Fruit fly (Drosophila melanogaster) whole organism, embryonic: ENCODE results near the gene jv.
A peak's percentile ranks its signal among the peaks of the same experiment; 100 is the strongest.

ENCODE experiments used
- Adf1 ChIP-seq: fragments of 200-800 bp; sonication (Bioruptor generic); IDR thresholded peaks from 2 replicates; pipeline ENCODE4 v1.3.6; 2022; ENCODE audit warnings: missing biosample characterization, missing genetic modification characterization
- CG10431 ChIP-seq: fragments of 200-800 bp; sonication (Bioruptor generic); optimal IDR thresholded peaks from 3 replicates; lab custom pipeline; 2018; ENCODE audit warnings: missing biosample characterization, mild to moderate bottlenecking, missing genetic modification characterization
- CG11696 ChIP-seq: fragments of 200-800 bp; sonication (Bioruptor generic); IDR thresholded peaks from 2 replicates; pipeline ENCODE4 v1.3.6; 2022; ENCODE audit warnings: missing biosample characterization, missing genetic modification characterization
- CG12942 ChIP-seq: fragments of 200-800 bp; sonication (Bioruptor generic); optimal IDR thresholded peaks from 3 replicates; lab custom pipeline; 2016; ENCODE audit warnings: missing biosample characterization, missing genetic modification characterization
- CG15479 ChIP-seq: fragments of 200-800 bp; sonication (Bioruptor generic); optimal IDR thresholded peaks from 3 replicates; lab custom pipeline; 2019; ENCODE audit warnings: missing biosample characterization, mild to moderate bottlenecking, missing genetic modification characterization, moderate library complexity
- CG1602 ChIP-seq: fragments of 200-800 bp; sonication (Bioruptor generic); optimal IDR thresholded peaks from 3 replicates; lab custom pipeline; 2016; ENCODE audit warnings: missing biosample characterization, missing genetic modification characterization
- CG17912 ChIP-seq: fragments of 200-800 bp; sonication (Bioruptor generic); optimal IDR thresholded peaks from 2 replicates; lab custom pipeline; 2018; ENCODE audit warnings: missing biosample characterization, mild to moderate bottlenecking, missing genetic modification characterization
- CG18262 ChIP-seq: fragments of 200-800 bp; optimal IDR thresholded peaks from 3 replicates; lab custom pipeline; 2019; ENCODE audit warnings: missing biosample characterization, mild to moderate bottlenecking, missing genetic modification characterization, moderate library complexity
- CG3163 ChIP-seq: fragments of 200-800 bp; sonication (Bioruptor generic); optimal IDR thresholded peaks from 3 replicates; lab custom pipeline; 2016; ENCODE audit warnings: missing biosample characterization, missing genetic modification characterization
- CG34422 ChIP-seq: fragments of 200-800 bp; sonication (Bioruptor generic); IDR thresholded peaks from 3 replicates; pipeline ENCODE4 v1.3.6; 2022; ENCODE audit warnings: missing biosample characterization, missing genetic modification characterization
- CG42726 ChIP-seq: fragments of 200-800 bp; sonication (Bioruptor generic); IDR thresholded peaks from 2 replicates; pipeline ENCODE4 v1.3.6; 2022; ENCODE audit warnings: missing biosample characterization, missing genetic modification characterization; ENCODE audit not compliant: partially characterized antibody
- CG4282 ChIP-seq: fragments of 200-800 bp; sonication (Bioruptor generic); optimal IDR thresholded peaks from 2 replicates; lab custom pipeline; 2016; ENCODE audit warnings: missing biosample characterization, missing genetic modification characterization
- CG4424 ChIP-seq: fragments of 200-800 bp; sonication (Bioruptor generic); optimal IDR thresholded peaks from 3 replicates; lab custom pipeline; 2016; ENCODE audit warnings: missing biosample characterization, missing genetic modification characterization
- CG6683 ChIP-seq: fragments of 200-800 bp; sonication (Bioruptor generic); optimal IDR thresholded peaks from 2 replicates; lab custom pipeline; 2017; ENCODE audit warnings: missing biosample characterization, mild to moderate bottlenecking, missing genetic modification characterization, missing genetic modification reagents
- CG8478 ChIP-seq: fragments of >200 bp; optimal IDR thresholded peaks from 2 replicates; lab custom pipeline; 2018
- CG8944 ChIP-seq: fragments of 200-800 bp; sonication (Bioruptor generic); optimal IDR thresholded peaks from 3 replicates; lab custom pipeline; 2016; ENCODE audit warnings: missing biosample characterization, missing genetic modification characterization
- CkIIα-i1 ChIP-seq: fragments of 200-800 bp; sonication (Bioruptor generic); IDR thresholded peaks from 2 replicates; pipeline ENCODE4 v1.3.6; 2022; ENCODE audit warnings: missing biosample characterization, missing genetic modification characterization
- CoRest ChIP-seq: fragments of 200-800 bp; sonication (Bioruptor generic); optimal IDR thresholded peaks from 3 replicates; lab custom pipeline; 2018; ENCODE audit warnings: missing biosample characterization, mild to moderate bottlenecking, missing genetic modification characterization, moderate library complexity
- E2f1 ChIP-seq: fragments of 200-800 bp; sonication (Bioruptor generic); IDR thresholded peaks from 2 replicates; pipeline ENCODE4 v1.3.6; 2022; ENCODE audit warnings: missing biosample characterization, missing genetic modification characterization
- Fer2 ChIP-seq: fragments of 200-800 bp; sonication (Bioruptor generic); optimal IDR thresholded peaks from 2 replicates; lab custom pipeline; 2018; ENCODE audit warnings: missing biosample characterization, mild to moderate bottlenecking, missing genetic modification characterization, moderate library complexity
- H15 ChIP-seq: fragments of 200-800 bp; sonication (Bioruptor generic); IDR thresholded peaks from 3 replicates; pipeline ENCODE4 v1.3.6; 2022; ENCODE audit warnings: missing biosample characterization, missing genetic modification characterization
- Mad ChIP-seq: fragments of 200-800 bp; sonication (Bioruptor generic); optimal IDR thresholded peaks from 2 replicates; lab custom pipeline; 2016; ENCODE audit warnings: missing biosample characterization, missing genetic modification characterization
- NFAT ChIP-seq: fragments of 200-800 bp; sonication (Bioruptor generic); IDR thresholded peaks from 2 replicates; pipeline ENCODE4 v1.3.6; 2022; ENCODE audit warnings: missing biosample characterization, missing genetic modification characterization
- Nf-YB ChIP-seq: fragments of 200-800 bp; sonication (Bioruptor generic); optimal IDR thresholded peaks from 3 replicates; lab custom pipeline; 2019; ENCODE audit warnings: missing biosample characterization, mild to moderate bottlenecking, missing genetic modification characterization, moderate library complexity
- Side ChIP-seq: fragments of 200-800 bp; sonication (Bioruptor generic); optimal IDR thresholded peaks from 2 replicates; lab custom pipeline; 2016; ENCODE audit warnings: missing biosample characterization, missing genetic modification characterization
- Xbp1 ChIP-seq: fragments of 200-800 bp; sonication (Bioruptor generic); optimal IDR thresholded peaks from 3 replicates; lab custom pipeline; 2016; ENCODE audit warnings: missing biosample characterization, mild to moderate bottlenecking, missing genetic modification characterization
- abd-A ChIP-seq: fragments of 200-800 bp; sonication (Bioruptor generic); optimal IDR thresholded peaks from 3 replicates; lab custom pipeline; 2019; ENCODE audit warnings: missing biosample characterization, mild to moderate bottlenecking, missing genetic modification characterization, moderate library complexity
- ash1 ChIP-seq: fragments of 200-800 bp; sonication (Bioruptor generic); optimal IDR thresholded peaks from 2 replicates; lab custom pipeline; 2018; ENCODE audit warnings: missing biosample characterization, mild to moderate bottlenecking, missing genetic modification characterization
- bbx ChIP-seq: fragments of 200-800 bp; sonication (Bioruptor generic); IDR thresholded peaks from 2 replicates; pipeline ENCODE4 v1.3.6; 2022; ENCODE audit warnings: missing biosample characterization, missing genetic modification characterization; ENCODE audit not compliant: partially characterized antibody
- chinmo ChIP-seq: fragments of 200-800 bp; sonication (Bioruptor generic); IDR thresholded peaks from 4 replicates; pipeline ENCODE4 v1.3.6; 2022; ENCODE audit warnings: missing biosample characterization, missing genetic modification characterization; ENCODE audit not compliant: partially characterized antibody
- dimm ChIP-seq: fragments of 200-800 bp; sonication (Bioruptor generic); IDR thresholded peaks from 2 replicates; pipeline ENCODE4 v1.3.6; 2022; ENCODE audit warnings: missing biosample characterization, missing genetic modification characterization
- en ChIP-seq: fragments of 200-800 bp; sonication (Bioruptor generic); optimal IDR thresholded peaks from 2 replicates; lab custom pipeline; 2016; ENCODE audit warnings: missing biosample characterization, missing genetic modification characterization
- gem ChIP-seq: fragments of 200-800 bp; sonication (Bioruptor generic); optimal IDR thresholded peaks from 2 replicates; lab custom pipeline; 2019; ENCODE audit warnings: missing biosample characterization, mild to moderate bottlenecking, missing genetic modification characterization, moderate library complexity
- gfzf ChIP-seq: fragments of 200-800 bp; sonication (Bioruptor generic); optimal IDR thresholded peaks from 2 replicates; lab custom pipeline; 2016; ENCODE audit warnings: missing biosample characterization, mild to moderate bottlenecking, missing genetic modification characterization, moderate library complexity
- gsb ChIP-seq: fragments of 200-800 bp; sonication (Bioruptor generic); IDR thresholded peaks from 2 replicates; pipeline ENCODE4 v1.3.6; 2022; ENCODE audit warnings: missing biosample characterization, missing genetic modification characterization
- inv ChIP-seq: fragments of 200-800 bp; sonication (Bioruptor generic); IDR thresholded peaks from 2 replicates; pipeline ENCODE4 v1.3.6; 2022; ENCODE audit warnings: missing biosample characterization, missing genetic modification characterization; ENCODE audit not compliant: partially characterized antibody
- lov ChIP-seq, 2 experiments: fragments of 200-800 bp in 1 of 2; fragments of >200 bp in 1 of 2; sonication (Bioruptor generic) in 1 of 2; IDR thresholded peaks in 1 of 2; optimal IDR thresholded peaks in 1 of 2; 2 replicates in 1 of 2; 3 replicates in 1 of 2; pipeline versions ENCODE4 v1.3.6 to Lab custom; 2017 to 2022; ENCODE audit warnings: missing biosample characterization in 1 of 2, missing genetic modification characterization in 1 of 2
- nau ChIP-seq: fragments of 200-800 bp; sonication (Bioruptor generic); optimal IDR thresholded peaks from 3 replicates; lab custom pipeline; 2017; ENCODE audit warnings: missing biosample characterization, mild to moderate bottlenecking, missing genetic modification characterization, missing genetic modification reagents
- nerfin-1 ChIP-seq: fragments of 200-800 bp; sonication (Bioruptor generic); optimal IDR thresholded peaks from 3 replicates; lab custom pipeline; 2019; ENCODE audit warnings: missing biosample characterization, mild to moderate bottlenecking, missing genetic modification characterization, moderate library complexity
- p53 ChIP-seq: fragments of 200-800 bp; sonication (Bioruptor generic); optimal IDR thresholded peaks from 2 replicates; lab custom pipeline; 2016; ENCODE audit warnings: missing biosample characterization, missing genetic modification characterization
- pb ChIP-seq: fragments of 200-800 bp; sonication (Bioruptor generic); optimal IDR thresholded peaks from 3 replicates; lab custom pipeline; 2016; ENCODE audit warnings: missing biosample characterization, missing genetic modification characterization
- peb ChIP-seq: fragments of 200-800 bp; sonication (Bioruptor generic); IDR thresholded peaks from 2 replicates; pipeline ENCODE4 v1.3.6; 2022; ENCODE audit warnings: missing biosample characterization, missing genetic modification characterization
- pfk ChIP-seq: fragments of 200-800 bp; sonication (Bioruptor generic); optimal IDR thresholded peaks from 2 replicates; lab custom pipeline; 2018; ENCODE audit warnings: missing biosample characterization, mild to moderate bottlenecking, missing genetic modification characterization, moderate library complexity
- psq ChIP-seq: fragments of 200-800 bp; sonication (Bioruptor generic); optimal IDR thresholded peaks from 2 replicates; lab custom pipeline; 2017; ENCODE audit warnings: missing biosample characterization, missing genetic modification characterization
- tna ChIP-seq: fragments of 200-800 bp; sonication (Bioruptor generic); IDR thresholded peaks from 2 replicates; pipeline ENCODE4 v1.3.6; 2022; ENCODE audit warnings: missing biosample characterization, missing genetic modification characterization; ENCODE audit not compliant: partially characterized antibody
- twi ChIP-seq: fragments of 200-800 bp; optimal IDR thresholded peaks from 2 replicates; lab custom pipeline; 2019; ENCODE audit warnings: missing biosample characterization, mild to moderate bottlenecking, missing genetic modification characterization, moderate library complexity
- unc-4 ChIP-seq: fragments of 200-800 bp; sonication (Bioruptor generic); IDR thresholded peaks from 2 replicates; pipeline ENCODE4 v1.3.6; 2022; ENCODE audit warnings: missing biosample characterization, missing genetic modification characterization; ENCODE audit not compliant: partially characterized antibody
- vfl ChIP-seq: fragments of 200-800 bp; sonication (Bioruptor generic); optimal IDR thresholded peaks from 2 replicates; lab custom pipeline; 2016; ENCODE audit warnings: missing biosample characterization, missing genetic modification characterization
- vvl ChIP-seq: fragments of 200-800 bp; sonication (Bioruptor generic); IDR thresholded peaks from 2 replicates; pipeline ENCODE4 v1.3.6; 2022; ENCODE audit warnings: missing biosample characterization, missing genetic modification characterization
- zf30C ChIP-seq: fragments of 200-800 bp; sonication (Bioruptor generic); optimal IDR thresholded peaks from 3 replicates; lab custom pipeline; 2018; ENCODE audit warnings: missing biosample characterization, mild to moderate bottlenecking, missing genetic modification characterization
- zfh1 ChIP-seq: fragments of 200-800 bp; sonication (Bioruptor generic); IDR thresholded peaks from 3 replicates; pipeline ENCODE4 v1.3.6; 2022; ENCODE audit warnings: missing biosample characterization, missing genetic modification characterization

jv gene

DNA sequence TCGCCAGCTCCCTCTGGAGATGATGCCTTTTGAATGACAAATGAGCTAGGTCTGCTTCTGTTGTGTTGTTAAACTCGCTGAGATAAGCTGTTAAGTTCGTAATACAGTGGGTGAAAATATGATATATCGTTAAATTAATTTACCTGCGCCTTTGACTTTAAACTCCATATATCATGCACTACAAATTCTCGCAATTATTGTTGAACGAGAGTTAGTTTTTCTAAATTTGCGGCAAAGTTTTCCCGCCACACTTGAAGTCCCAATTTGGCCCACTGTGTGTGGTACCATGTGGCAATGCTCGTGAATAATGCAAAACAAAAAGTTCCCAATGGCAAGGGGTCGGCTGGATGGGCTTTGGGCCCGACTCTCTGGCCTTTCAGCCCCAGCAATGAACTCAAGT lies 12.6 kb downstream of the jv start (continued):
- no peak for TF ChIP-seq psq (GFP tag; lab: Kevin White, UChicago)
- TF ChIP-seq CG15479: no peak
- TF ChIP-seq p53 (GFP tag; lab: Kevin White, UChicago): no peak
- TF ChIP-seq Fer2: no peak
- TF ChIP-seq nau (GFP tag; lab: Kevin White, UChicago): peak; percentile 30
- TF ChIP-seq CG12942 (GFP tag; lab: Kevin White, UChicago): peak; percentile 25
- TF ChIP-seq unc-4 (GFP tag; lab: Robert Waterston, UW): no peak
- TF ChIP-seq CoRest (tag; lab: Kevin White, UChicago): peak; percentile 55
- no peak for TF ChIP-seq CG18262 (tag; lab: Kevin White, UChicago)
- TF ChIP-seq H15: peak; percentile 74
- TF ChIP-seq CG6683 (GFP tag; lab: Kevin White, UChicago): no peak
- TF ChIP-seq Mad (GFP tag; lab: Kevin White, UChicago): peak; percentile 34
- TF ChIP-seq tna (GFP tag; lab: Robert Waterston, UW): no peak
- TF ChIP-seq chinmo (GFP tag; lab: Robert Waterston, UW): no peak
- TF ChIP-seq vvl (GFP tag; lab: Robert Waterston, UW): peak; percentile 86
- no peak for TF ChIP-seq lov (optimal IDR thresholded peaks at IDR 0.05; lab: Kevin White, UChicago)
- TF ChIP-seq lov (GFP tag; IDR thresholded peaks at IDR 0.05; lab: Robert Waterston, UW): no peak
- TF ChIP-seq pfk (GFP tag; lab: Kevin White, UChicago): no peak
- TF ChIP-seq peb (GFP tag; lab: Robert Waterston, UW): no peak
- peak; percentile 9 for TF ChIP-seq CG4282
- no peak for TF ChIP-seq CG8478 (lab: Kevin White, UChicago)
- TF ChIP-seq CG4424 (GFP tag; lab: Kevin White, UChicago): peak; percentile 23
- TF ChIP-seq en (GFP tag; lab: Kevin White, UChicago): no peak
- TF ChIP-seq E2f1 (GFP tag; lab: Robert Waterston, UW): peak; percentile 62
- no peak for TF ChIP-seq CG42726 (GFP tag; lab: Robert Waterston, UW)
- TF ChIP-seq abd-A (tag; lab: Kevin White, UChicago): no peak
- peak; percentile 62; the same call in 1 of the 2 replicates for TF ChIP-seq gsb
- no peak for TF ChIP-seq CG17912
- no peak for TF ChIP-seq zf30C (GFP tag; lab: Kevin White, UChicago)
- TF ChIP-seq CG11696 (GFP tag; lab: Robert Waterston, UW): peak; percentile 53; the same call in 1 of the 2 replicates
- peak; percentile 68; the same call in 1 of the 3 replicates for TF ChIP-seq zfh1
- no peak for TF ChIP-seq twi
- TF ChIP-seq CG34422 (GFP tag; lab: Robert Waterston, UW): 0 out of 3 replicates have a peak, but pooled peaks have one; percentile 64
- TF ChIP-seq gem (tag; lab: Kevin White, UChicago): peak; percentile 70
- TF ChIP-seq dimm (GFP tag; lab: Robert Waterston, UW): peak; percentile 36; the same call in 1 of the 2 replicates
- TF ChIP-seq Nf-YB (GFP tag; lab: Kevin White, UChicago): no peak
- no peak for TF ChIP-seq ash1 (GFP tag; lab: Kevin White, UChicago)
- TF ChIP-seq CG1602 (GFP tag; lab: Kevin White, UChicago): no peak
- TF ChIP-seq Xbp1 (GFP tag; lab: Kevin White, UChicago): peak; percentile 58
- no peak for TF ChIP-seq CG10431 (GFP tag; lab: Kevin White, UChicago)
- no peak for TF ChIP-seq gfzf (GFP tag; lab: Kevin White, UChicago)
- TF ChIP-seq Adf1: no peak
- no peak for TF ChIP-seq bbx (GFP tag; lab: Robert Waterston, UW)
- TF ChIP-seq nerfin-1 (tag; lab: Kevin White, UChicago): no peak
- no peak for TF ChIP-seq CG3163 (GFP tag; lab: Kevin White, UChicago)
- no peak for TF ChIP-seq inv (GFP tag; lab: Robert Waterston, UW)
- TF ChIP-seq NFAT (GFP tag; lab: Robert Waterston, UW): no peak
- TF ChIP-seq vfl: no peak
- TF ChIP-seq CG8944 (GFP tag; lab: Kevin White, UChicago): peak; percentile 26
- TF ChIP-seq pb (GFP tag; lab: Kevin White, UChicago): peak; percentile 62
- TF ChIP-seq CkIIα-i1: 0 out of 2 replicates have a peak, but pooled peaks have one; percentile 18
- no peak for TF ChIP-seq Side
